Worm (Caenorhabditis elegans): ENCODE data around the gene T10G3.1.

DNA sequence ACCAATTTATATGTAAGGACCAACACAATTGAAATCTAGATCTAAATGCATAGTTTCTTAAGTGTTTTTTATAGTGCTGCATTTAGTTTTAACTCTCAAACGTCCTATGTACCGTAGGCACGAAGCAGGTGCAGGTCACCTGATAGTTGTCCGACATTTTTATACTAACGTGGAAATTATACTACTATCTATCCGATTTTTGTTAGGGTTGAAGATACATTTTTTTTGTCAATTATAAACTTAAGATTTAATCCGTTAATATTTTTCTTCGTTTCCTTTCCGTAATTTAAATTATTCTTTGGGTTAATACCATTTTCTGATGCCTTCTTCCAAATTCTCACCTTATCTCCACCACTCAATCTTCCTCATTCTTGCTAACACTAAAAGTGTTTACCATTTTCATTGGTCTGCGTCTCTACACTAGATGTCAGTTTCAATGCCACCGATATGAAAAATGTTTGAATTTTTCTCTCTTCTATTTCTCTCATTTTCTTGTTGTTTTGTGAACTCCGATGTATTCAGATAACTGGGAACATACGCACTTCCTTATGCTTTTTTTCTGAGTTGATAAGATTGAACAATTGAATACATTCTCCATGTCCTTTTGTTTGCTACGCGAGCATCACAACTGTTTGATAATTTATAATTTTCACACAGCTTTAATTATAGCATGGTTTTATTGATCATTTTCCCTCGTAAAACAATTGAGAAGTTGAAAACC is 28.1 kb downstream of the T10G3.1 start, which contains the start of gene Y2H9A.4:
- no peak for TF ChIP-seq zim-3 (tag; optimal IDR thresholded peaks at IDR 0.05)
- TF ChIP-seq nhr-80 (tag; optimal IDR thresholded peaks at IDR 0.05) = no peak
- no peak for TF ChIP-seq nhr-90 (tag; optimal IDR thresholded peaks at IDR 0.05)

All from whole organism, young adult.